Fruit fly (Drosophila melanogaster) whole organism, embryonic: ENCODE data around the gene CG31538.

Source experiments
- Asciz ChIP-seq: fragments of 200-800 bp; sonication (Bioruptor generic); optimal IDR thresholded peaks from 2 replicates; lab custom pipeline; 2017; ENCODE audit warnings: missing biosample characterization, mild to moderate bottlenecking, missing genetic modification characterization, missing genetic modification reagents
- Atf6 ChIP-seq: fragments of 200-800 bp; sonication (Bioruptor generic); IDR thresholded peaks from 2 replicates; pipeline ENCODE4 v1.3.6; 2022; ENCODE audit warnings: missing biosample characterization, missing genetic modification characterization
- B-H2 ChIP-seq: fragments of 200-800 bp; sonication (Bioruptor generic); optimal IDR thresholded peaks from 2 replicates; lab custom pipeline; 2018; ENCODE audit warnings: missing biosample characterization, mild to moderate bottlenecking, missing genetic modification characterization
- CG10431 ChIP-seq: fragments of 200-800 bp; sonication (Bioruptor generic); optimal IDR thresholded peaks from 3 replicates; lab custom pipeline; 2018; ENCODE audit warnings: missing biosample characterization, mild to moderate bottlenecking, missing genetic modification characterization
- CG11456 ChIP-seq: fragments of 200-800 bp; sonication (Bioruptor generic); IDR thresholded peaks from 3 replicates; pipeline ENCODE4 v1.3.6; 2022; ENCODE audit warnings: missing biosample characterization, missing genetic modification characterization
- CG12071 ChIP-seq: fragments of 200-800 bp; sonication (Bioruptor generic); optimal IDR thresholded peaks from 3 replicates; lab custom pipeline; 2018; ENCODE audit warnings: missing biosample characterization, mild to moderate bottlenecking, missing genetic modification characterization
- CG12299 ChIP-seq: fragments of 200-800 bp; sonication (Bioruptor generic); optimal IDR thresholded peaks from 2 replicates; lab custom pipeline; 2018; ENCODE audit warnings: missing biosample characterization, mild to moderate bottlenecking, missing genetic modification characterization
- CG13123 ChIP-seq: fragments of 200-800 bp; sonication (Bioruptor generic); optimal IDR thresholded peaks from 2 replicates; lab custom pipeline; 2016; ENCODE audit warnings: missing biosample characterization, missing genetic modification characterization
- CG13894 ChIP-seq: fragments of 200-800 bp; sonication (Bioruptor generic); optimal IDR thresholded peaks from 3 replicates; lab custom pipeline; 2018; ENCODE audit warnings: missing biosample characterization, mild to moderate bottlenecking, missing genetic modification characterization, moderate library complexity
- CG14860 ChIP-seq: fragments of 200-800 bp; sonication (Bioruptor generic); IDR thresholded peaks from 3 replicates; pipeline ENCODE4 v1.3.6; 2022; ENCODE audit warnings: missing biosample characterization, missing genetic modification characterization; ENCODE audit not compliant: partially characterized antibody
- CG1529 ChIP-seq: fragments of 200-800 bp; sonication (Bioruptor generic); optimal IDR thresholded peaks from 3 replicates; lab custom pipeline; 2018; ENCODE audit warnings: missing biosample characterization, missing genetic modification characterization
- CG15696 ChIP-seq: fragments of 200-800 bp; sonication (Bioruptor generic); optimal IDR thresholded peaks from 2 replicates; lab custom pipeline; 2019; ENCODE audit warnings: missing biosample characterization, mild to moderate bottlenecking, missing genetic modification characterization, moderate library complexity
- CG1603 ChIP-seq: fragments of 200-800 bp; sonication (Bioruptor generic); optimal IDR thresholded peaks from 2 replicates; lab custom pipeline; 2019; ENCODE audit warnings: missing biosample characterization, mild to moderate bottlenecking, missing genetic modification characterization, moderate library complexity
- CG2678 ChIP-seq: fragments of 200-800 bp; sonication (Bioruptor generic); optimal IDR thresholded peaks from 3 replicates; lab custom pipeline; 2019; ENCODE audit warnings: missing biosample characterization, mild to moderate bottlenecking, missing genetic modification characterization, moderate library complexity
- CG2889 ChIP-seq: fragments of 200-800 bp; sonication (Bioruptor generic); IDR thresholded peaks from 3 replicates; pipeline ENCODE4 v1.3.6; 2022; ENCODE audit warnings: missing biosample characterization, missing genetic modification characterization
- CG3407 ChIP-seq: fragments of 200-800 bp; sonication (Bioruptor generic); optimal IDR thresholded peaks from 2 replicates; lab custom pipeline; 2018; ENCODE audit warnings: missing biosample characterization, mild to moderate bottlenecking, missing genetic modification characterization
- CG4854 ChIP-seq: fragments of 200-800 bp; sonication (Bioruptor generic); optimal IDR thresholded peaks from 2 replicates; lab custom pipeline; 2016; ENCODE audit warnings: missing biosample characterization, missing genetic modification characterization, inconsistent platforms
- CG5245 ChIP-seq: fragments of 200-800 bp; sonication (Bioruptor generic); optimal IDR thresholded peaks from 3 replicates; lab custom pipeline; 2016; ENCODE audit warnings: missing biosample characterization, missing genetic modification characterization
- CG7357 ChIP-seq: fragments of 200-800 bp; sonication (Bioruptor generic); IDR thresholded peaks from 3 replicates; pipeline ENCODE4 v1.3.6; 2022; ENCODE audit warnings: missing biosample characterization, missing genetic modification characterization
- CG7556 ChIP-seq: fragments of 200-800 bp; sonication (Bioruptor generic); optimal IDR thresholded peaks from 2 replicates; lab custom pipeline; 2017; ENCODE audit warnings: missing biosample characterization, mild to moderate bottlenecking, missing genetic modification characterization
- CG7786 ChIP-seq: fragments of 200-800 bp; sonication (Bioruptor generic); optimal IDR thresholded peaks from 2 replicates; lab custom pipeline; 2016; ENCODE audit warnings: missing biosample characterization, missing genetic modification characterization
- CHES-1-like ChIP-seq: fragments of 200-800 bp; sonication (Bioruptor generic); optimal IDR thresholded peaks from 2 replicates; lab custom pipeline; 2016; ENCODE audit warnings: missing biosample characterization, missing genetic modification characterization
- Dip2 ChIP-seq: fragments of 200-800 bp; sonication (Bioruptor generic); IDR thresholded peaks from 2 replicates; pipeline ENCODE4 v1.3.6; 2022; ENCODE audit warnings: missing biosample characterization, missing genetic modification characterization
- Dip3 ChIP-seq: fragments of 200-800 bp; sonication (Bioruptor generic); optimal IDR thresholded peaks from 3 replicates; lab custom pipeline; 2016; ENCODE audit warnings: missing biosample characterization, missing genetic modification characterization
- Drgx ChIP-seq: fragments of 200-800 bp; sonication (Bioruptor generic); IDR thresholded peaks from 2 replicates; pipeline ENCODE4 v1.3.6; 2022; ENCODE audit warnings: missing biosample characterization, missing genetic modification characterization
- GATAe ChIP-seq: fragments of 200-800 bp; sonication (Bioruptor generic); conservative IDR thresholded peaks from 2 replicates; pipeline ENCODE4 v1.3.6; 2022; ENCODE audit warnings: missing biosample characterization, missing genetic modification characterization
- HLHmδ ChIP-seq: fragments of 200-800 bp; sonication (Bioruptor generic); optimal IDR thresholded peaks from 2 replicates; lab custom pipeline; 2018; ENCODE audit warnings: missing biosample characterization, mild to moderate bottlenecking, missing genetic modification characterization, moderate library complexity
- Hsf ChIP-seq: fragments of 200-800 bp; sonication (Bioruptor generic); optimal IDR thresholded peaks from 3 replicates; lab custom pipeline; 2016; ENCODE audit warnings: missing biosample characterization, missing genetic modification characterization
- Lhr ChIP-seq: fragments of 200-800 bp; sonication (Bioruptor generic); optimal IDR thresholded peaks from 3 replicates; lab custom pipeline; 2017; ENCODE audit warnings: mild to moderate bottlenecking, missing biosample characterization, missing genetic modification reagents, missing genetic modification characterization
- Myb ChIP-seq: fragments of 200-800 bp; sonication (Bioruptor generic); optimal IDR thresholded peaks from 2 replicates; lab custom pipeline; 2016; ENCODE audit warnings: missing biosample characterization, missing genetic modification characterization
- Neu2 ChIP-seq: fragments of 200-800 bp; sonication (Bioruptor generic); optimal IDR thresholded peaks from 3 replicates; lab custom pipeline; 2016; ENCODE audit warnings: missing biosample characterization, missing genetic modification characterization, borderline replicate concordance
- Nf-YB ChIP-seq: fragments of 200-800 bp; sonication (Bioruptor generic); optimal IDR thresholded peaks from 3 replicates; lab custom pipeline; 2019; ENCODE audit warnings: missing biosample characterization, mild to moderate bottlenecking, missing genetic modification characterization, moderate library complexity
- Nf-YC ChIP-seq: fragments of 200-800 bp; optimal IDR thresholded peaks from 3 replicates; lab custom pipeline; 2019; ENCODE audit warnings: missing biosample characterization, mild to moderate bottlenecking, missing genetic modification characterization, moderate library complexity
- NfI ChIP-seq: fragments of 200-800 bp; sonication (Bioruptor generic); optimal IDR thresholded peaks from 3 replicates; lab custom pipeline; 2018; ENCODE audit warnings: missing biosample characterization, mild to moderate bottlenecking, missing genetic modification characterization, moderate library complexity
- Oaz ChIP-seq: fragments of 200-800 bp; sonication (Bioruptor generic); IDR thresholded peaks from 2 replicates; pipeline ENCODE4 v1.3.6; 2022; ENCODE audit warnings: missing biosample characterization, missing genetic modification characterization
- Oli ChIP-seq: fragments of 200-800 bp; sonication (Bioruptor generic); optimal IDR thresholded peaks from 2 replicates; lab custom pipeline; 2018; ENCODE audit warnings: missing biosample characterization, mild to moderate bottlenecking, missing genetic modification characterization, moderate library complexity
- Pdp1 ChIP-seq, 2 experiments: fragments of 200-800 bp; sonication (Bioruptor generic); optimal IDR thresholded peaks; 3 replicates each; lab custom pipeline; 2016; ENCODE audit warnings: missing biosample characterization in 2 of 2, missing genetic modification characterization in 2 of 2, mild to moderate bottlenecking in 1 of 2, moderate library complexity in 1 of 2
- bigmax ChIP-seq: fragments of 200-800 bp; sonication (Bioruptor generic); optimal IDR thresholded peaks from 2 replicates; lab custom pipeline; 2018; ENCODE audit warnings: missing biosample characterization, mild to moderate bottlenecking, missing genetic modification characterization
- chinmo ChIP-seq: fragments of 200-800 bp; sonication (Bioruptor generic); IDR thresholded peaks from 4 replicates; pipeline ENCODE4 v1.3.6; 2022; ENCODE audit warnings: missing biosample characterization, missing genetic modification characterization; ENCODE audit not compliant: partially characterized antibody
- ind ChIP-seq: fragments of 200-800 bp; sonication (Bioruptor generic); optimal IDR thresholded peaks from 3 replicates; lab custom pipeline; 2016; ENCODE audit warnings: missing biosample characterization, missing genetic modification characterization
- lilli ChIP-seq: fragments of 200-800 bp; sonication (Bioruptor generic); optimal IDR thresholded peaks from 3 replicates; lab custom pipeline; 2016; ENCODE audit warnings: missing biosample characterization, missing genetic modification characterization
- nerfin-1 ChIP-seq: fragments of 200-800 bp; sonication (Bioruptor generic); optimal IDR thresholded peaks from 3 replicates; lab custom pipeline; 2019; ENCODE audit warnings: missing biosample characterization, mild to moderate bottlenecking, missing genetic modification characterization, moderate library complexity
- p53 ChIP-seq: fragments of 200-800 bp; sonication (Bioruptor generic); optimal IDR thresholded peaks from 2 replicates; lab custom pipeline; 2016; ENCODE audit warnings: missing biosample characterization, missing genetic modification characterization
- pnt ChIP-seq: fragments of 200-800 bp; sonication (Bioruptor generic); optimal IDR thresholded peaks from 3 replicates; lab custom pipeline; 2016; ENCODE audit warnings: missing biosample characterization, missing genetic modification characterization
- psq ChIP-seq: fragments of 200-800 bp; sonication (Bioruptor generic); optimal IDR thresholded peaks from 2 replicates; lab custom pipeline; 2017; ENCODE audit warnings: missing biosample characterization, missing genetic modification characterization
- slbo ChIP-seq: fragments of 200-800 bp; sonication (Bioruptor generic); IDR thresholded peaks from 2 replicates; pipeline ENCODE4 v1.3.6; 2022; ENCODE audit warnings: missing biosample characterization, missing genetic modification characterization
- tgo ChIP-seq: fragments of 200-800 bp; sonication (Bioruptor generic); IDR thresholded peaks from 3 replicates; pipeline ENCODE4 v1.3.6; 2022; ENCODE audit warnings: missing biosample characterization, missing genetic modification characterization
- trh ChIP-seq: fragments of 200-800 bp; sonication (Bioruptor generic); optimal IDR thresholded peaks from 2 replicates; lab custom pipeline; 2016; ENCODE audit warnings: missing biosample characterization, missing genetic modification characterization
- zen2 ChIP-seq: fragments of 200-800 bp; sonication (Bioruptor generic); IDR thresholded peaks from 3 replicates; pipeline ENCODE4 v1.3.6; 2022; ENCODE audit warnings: missing biosample characterization, missing genetic modification characterization; ENCODE audit not compliant: partially characterized antibody

CG31538 gene

dm6 chr3R:5264251-5265098 is 13.2 kb downstream of the CG31538 start (continued):
- no peak for TF ChIP-seq CG2889 (GFP tag; lab: Robert Waterston, UW)
- no peak for TF ChIP-seq zen2 (GFP tag; lab: Robert Waterston, UW)
- TF ChIP-seq CHES-1-like (GFP tag; lab: Kevin White, UChicago) = peak; percentile 31
- TF ChIP-seq Nf-YB (GFP tag; lab: Kevin White, UChicago) = no peak
- no peak for TF ChIP-seq GATAe (GFP tag; lab: Robert Waterston, UW)
- no peak; the same call in 1 of the 2 replicates for TF ChIP-seq Drgx (GFP tag; lab: Robert Waterston, UW)
- peak; percentile 18 for TF ChIP-seq B-H2 (GFP tag; lab: Kevin White, UChicago)
- no peak for TF ChIP-seq CG7357 (GFP tag; lab: Robert Waterston, UW)
- TF ChIP-seq Lhr = no peak
- TF ChIP-seq CG13894 = peak; percentile 35
- TF ChIP-seq Myb = no peak
- TF ChIP-seq CG13123 (GFP tag; lab: Kevin White, UChicago) = no peak
- no peak for TF ChIP-seq CG1529 (GFP tag; lab: Kevin White, UChicago)
- peak; percentile 9 for TF ChIP-seq CG15696 (tag; lab: Kevin White, UChicago)
- peak; percentile 61 for TF ChIP-seq Nf-YC (tag; lab: Kevin White, UChicago)
- TF ChIP-seq Dip3 (GFP tag; lab: Kevin White, UChicago) = no peak
- TF ChIP-seq pnt (GFP tag; lab: Kevin White, UChicago) = no peak
- peak in 1 of 2 experiments; percentile 58 for TF ChIP-seq Pdp1 (GFP tag; optimal IDR thresholded peaks at IDR 0.05; lab: Kevin White, UChicago)
- TF ChIP-seq chinmo = peak; percentile 91; the same call in 2 of the 4 replicates
- TF ChIP-seq lilli = peak; percentile 39
- peak; percentile 74 for TF ChIP-seq CG2678 (tag; lab: Kevin White, UChicago)
- peak; percentile 48 for TF ChIP-seq HLHmδ
- no peak for TF ChIP-seq nerfin-1 (tag; lab: Kevin White, UChicago)
- no peak for TF ChIP-seq Oaz (GFP tag; lab: Robert Waterston, UW)
- no peak for TF ChIP-seq slbo
- TF ChIP-seq CG10431 (GFP tag; lab: Kevin White, UChicago) = no peak
- TF ChIP-seq CG12071 (GFP tag; lab: Kevin White, UChicago) = peak; percentile 47
- TF ChIP-seq NfI (GFP tag; lab: Kevin White, UChicago) = peak; percentile 48
- TF ChIP-seq tgo (GFP tag; lab: Robert Waterston, UW) = no peak
- 0 out of 2 replicates have a peak, but pooled peaks have one; percentile 32 for TF ChIP-seq Atf6
- TF ChIP-seq Asciz (GFP tag; lab: Kevin White, UChicago) = peak; percentile 2
- TF ChIP-seq CG7786 = no peak
- TF ChIP-seq CG1603 (tag; lab: Kevin White, UChicago) = peak; percentile 42
- no peak for TF ChIP-seq bigmax (GFP tag; lab: Kevin White, UChicago)
- TF ChIP-seq CG3407 (GFP tag; lab: Kevin White, UChicago) = no peak
- TF ChIP-seq Neu2 (GFP tag; lab: Kevin White, UChicago) = no peak
- no peak for TF ChIP-seq Hsf (GFP tag; lab: Kevin White, UChicago)
- TF ChIP-seq CG4854 (GFP tag; lab: Kevin White, UChicago) = no peak
- no peak for TF ChIP-seq CG11456 (GFP tag; lab: Robert Waterston, UW)
- TF ChIP-seq Dip2 = no peak
- no peak for TF ChIP-seq psq (GFP tag; lab: Kevin White, UChicago)
- TF ChIP-seq trh (GFP tag; lab: Kevin White, UChicago) = no peak
- TF ChIP-seq CG12299 = peak; percentile 24
- peak; percentile 13 for TF ChIP-seq ind (GFP tag; lab: Kevin White, UChicago)
- TF ChIP-seq p53 (GFP tag; lab: Kevin White, UChicago) = no peak
- no peak for TF ChIP-seq CG5245 (GFP tag; lab: Kevin White, UChicago)
- peak; percentile 73 for TF ChIP-seq CG7556
- TF ChIP-seq CG14860 (GFP tag; lab: Robert Waterston, UW) = no peak
- TF ChIP-seq Oli (tag; lab: Kevin White, UChicago) = peak; percentile 45
